Worm (Caenorhabditis elegans) whole organism, L4 larva: ENCODE results near the gene M7.7.

Source experiments
- F44E2.7 ChIP-seq: fragments of 200-800 bp; sonication (Bioruptor generic); IDR thresholded peaks from 2 replicates; pipeline ENCODE4 v2.1.2; 2022; ENCODE audit warnings: missing genetic modification characterization, missing compliant biosample characterization
- T20F7.1 ChIP-seq: fragments of 200-800 bp; sonication (Bioruptor generic); optimal IDR thresholded peaks from 2 replicates; lab custom pipeline; 2018; ENCODE audit warnings: mild to moderate bottlenecking, missing genetic modification characterization, missing compliant biosample characterization
- Y105C5A.15 ChIP-seq: fragments of 200-800 bp; sonication (Bioruptor generic); IDR thresholded peaks from 2 replicates; pipeline ENCODE4 v1.3.6; 2022; ENCODE audit warnings: missing genetic modification characterization, missing compliant biosample characterization
- Y5F2A.4 ChIP-seq: fragments of 200-800 bp; sonication (Bioruptor generic); optimal IDR thresholded peaks from 2 replicates; lab custom pipeline; 2018; ENCODE audit warnings: mild to moderate bottlenecking, missing genetic modification characterization, missing compliant biosample characterization
- Y75B8A.6 ChIP-seq: fragments of 200-800 bp; sonication (Bioruptor generic); IDR thresholded peaks from 2 replicates; pipeline ENCODE4 v1.3.6; 2022; ENCODE audit warnings: missing genetic modification reagents, missing genetic modification characterization, missing compliant biosample characterization
- aly-2 ChIP-seq: sonication (generic microtip); optimal IDR thresholded peaks from 2 replicates; lab custom pipeline; 2018; ENCODE audit warnings: missing biosample characterization, missing genetic modification characterization
- ama-1 ChIP-seq: fragments of 150-350 bp; optimal IDR thresholded peaks from 2 replicates; lab custom pipeline; 2014; ENCODE audit warnings: inconsistent platforms, mixed read lengths
- attf-4 ChIP-seq: sonication (generic microtip); optimal IDR thresholded peaks from 3 replicates; lab custom pipeline; 2017; ENCODE audit warnings: missing biosample characterization, missing genetic modification characterization
- ceh-20 ChIP-seq: fragments of 200-800 bp; sonication (Bioruptor generic); IDR thresholded peaks from 2 replicates; pipeline ENCODE4 v1.3.6; 2022; ENCODE audit warnings: missing genetic modification reagents, missing genetic modification characterization, missing compliant biosample characterization
- ceh-44 ChIP-seq: fragments of 200-800 bp; sonication (Bioruptor generic); IDR thresholded peaks from 2 replicates; pipeline ENCODE4 v1.3.6; 2022; ENCODE audit warnings: missing genetic modification reagents, missing genetic modification characterization, missing compliant biosample characterization
- ceh-62 ChIP-seq: sonication (generic microtip); optimal IDR thresholded peaks from 2 replicates; lab custom pipeline; 2017; ENCODE audit warnings: missing biosample characterization, missing genetic modification characterization
- ctbp-1 ChIP-seq: fragments of 200-800 bp; sonication (Bioruptor generic); IDR thresholded peaks from 2 replicates; pipeline ENCODE4 v1.3.6; 2022; ENCODE audit warnings: missing genetic modification reagents, missing genetic modification characterization, missing compliant biosample characterization
- daf-12 ChIP-seq: fragments of 150-350 bp; optimal IDR thresholded peaks from 2 replicates; lab custom pipeline; 2014; ENCODE audit warnings: missing biosample characterization, missing genetic modification reagents, missing genetic modification characterization
- daf-16 ChIP-seq, 3 experiments: sonication (generic microtip); optimal IDR thresholded peaks; 2 replicates each; lab custom pipeline; 2016 to 2017; ENCODE audit warnings: missing genetic modification characterization in 3 of 3, missing genetic modification reagents in 3 of 3, mild to moderate bottlenecking in 2 of 3, missing compliant biosample characterization in 2 of 3, missing biosample characterization in 1 of 3, moderate library complexity in 1 of 3
- daf-8 ChIP-seq: fragments of 200-800 bp; sonication (Bioruptor generic); IDR thresholded peaks from 2 replicates; pipeline ENCODE4 v1.3.6; 2022; ENCODE audit warnings: missing genetic modification characterization, missing compliant biosample characterization
- dmd-9 ChIP-seq: fragments of 200-800 bp; sonication (Bioruptor generic); IDR thresholded peaks from 2 replicates; pipeline ENCODE4 v1.3.6; 2022; ENCODE audit warnings: missing genetic modification reagents, missing genetic modification characterization, missing compliant biosample characterization
- dpl-1 ChIP-seq: fragments of 150-350 bp; optimal IDR thresholded peaks from 2 replicates; lab custom pipeline; 2014; ENCODE audit warnings: missing biosample characterization, missing genetic modification reagents, missing genetic modification characterization
- duxl-1 ChIP-seq: sonication (generic microtip); optimal IDR thresholded peaks from 2 replicates; lab custom pipeline; 2016; ENCODE audit warnings: mild to moderate bottlenecking, missing genetic modification characterization, moderate library complexity, missing compliant biosample characterization; ENCODE audit not compliant: poor library complexity
- dve-1 ChIP-seq: sonication (generic microtip); optimal IDR thresholded peaks from 2 replicates; lab custom pipeline; 2017; ENCODE audit warnings: antibody characterized with exemption, mild to moderate bottlenecking, missing genetic modification characterization, missing compliant biosample characterization; ENCODE audit not compliant: insufficient read depth
- egl-43 ChIP-seq: fragments of 200-800 bp; sonication (Bioruptor generic); IDR thresholded peaks from 2 replicates; pipeline ENCODE4 v1.3.6; 2022; ENCODE audit warnings: missing genetic modification reagents, missing genetic modification characterization, missing compliant biosample characterization
- fos-1 ChIP-seq: fragments of 150-350 bp; optimal IDR thresholded peaks from 2 replicates; lab custom pipeline; 2014; ENCODE audit warnings: missing biosample characterization, missing genetic modification characterization
- gei-8 ChIP-seq: fragments of 200-800 bp; sonication (Bioruptor generic); optimal IDR thresholded peaks from 2 replicates; lab custom pipeline; 2018; ENCODE audit warnings: mild to moderate bottlenecking, missing genetic modification characterization, missing compliant biosample characterization
- hif-1 ChIP-seq, 2 experiments: sonication (generic microtip); optimal IDR thresholded peaks; 2 replicates each; lab custom pipeline; 2016 to 2017; ENCODE audit warnings: missing compliant biosample characterization in 2 of 2, missing genetic modification characterization in 2 of 2, missing genetic modification reagents in 2 of 2, missing genotype in 2 of 2, mild to moderate bottlenecking in 1 of 2
- hlh-11 ChIP-seq: fragments of 200-800 bp; sonication (Bioruptor generic); optimal IDR thresholded peaks from 2 replicates; lab custom pipeline; 2018; ENCODE audit warnings: mild to moderate bottlenecking, missing genetic modification characterization, missing compliant biosample characterization
- hlh-30 ChIP-seq: sonication (generic microtip); optimal IDR thresholded peaks from 2 replicates; lab custom pipeline; 2017; ENCODE audit warnings: antibody characterized with exemption, mild to moderate bottlenecking, missing genetic modification characterization, missing compliant biosample characterization; ENCODE audit not compliant: insufficient read depth
- hmg-1.1 ChIP-seq: fragments of 200-800 bp; sonication (Bioruptor generic); IDR thresholded peaks from 2 replicates; pipeline ENCODE4 v1.3.6; 2022; ENCODE audit warnings: missing genetic modification reagents, missing genetic modification characterization, missing compliant biosample characterization
- lin-1 ChIP-seq: fragments of 200-800 bp; sonication (Bioruptor generic); IDR thresholded peaks from 2 replicates; pipeline ENCODE4 v1.3.6; 2022; ENCODE audit warnings: missing genetic modification reagents, missing genetic modification characterization, missing compliant biosample characterization
- lin-13 ChIP-seq: fragments of 150-350 bp; optimal IDR thresholded peaks from 2 replicates; lab custom pipeline; 2014; ENCODE audit warnings: missing biosample characterization, missing genetic modification reagents, missing genetic modification characterization
- lin-38 ChIP-seq: fragments of 200-800 bp; sonication (Bioruptor generic); IDR thresholded peaks from 2 replicates; pipeline ENCODE4 v1.3.6; 2022; ENCODE audit warnings: missing genetic modification reagents, missing genetic modification characterization, missing compliant biosample characterization
- lir-3 ChIP-seq: sonication (generic microtip); optimal IDR thresholded peaks from 2 replicates; lab custom pipeline; 2016; ENCODE audit warnings: mild to moderate bottlenecking, missing genetic modification characterization, missing compliant biosample characterization
- lsy-2 ChIP-seq, 2 experiments: fragments of 150-350 bp in 1 of 2; sonication (generic microtip) in 1 of 2; optimal IDR thresholded peaks; 2 replicates each; lab custom pipeline; 2014 to 2017; ENCODE audit warnings: missing biosample characterization in 2 of 2, missing genetic modification characterization in 2 of 2
- mep-1 ChIP-seq: fragments of 150-350 bp; sonication (generic microtip); optimal IDR thresholded peaks from 3 replicates; lab custom pipeline; 2014; ENCODE audit warnings: missing biosample characterization, missing genetic modification characterization
- mxl-2 ChIP-seq: fragments of 200-800 bp; sonication (Bioruptor generic); conservative IDR thresholded peaks from 2 replicates; pipeline ENCODE4 v1.3.6; 2022; ENCODE audit warnings: missing genetic modification reagents, missing genetic modification characterization, missing compliant biosample characterization
- mxl-3 ChIP-seq: fragments of 200-800 bp; sonication (Bioruptor generic); optimal IDR thresholded peaks from 2 replicates; lab custom pipeline; 2018; ENCODE audit warnings: mild to moderate bottlenecking, missing genetic modification characterization, missing compliant biosample characterization
- nhr-11 ChIP-seq: fragments of 150-350 bp; optimal IDR thresholded peaks from 2 replicates; lab custom pipeline; 2014; ENCODE audit warnings: missing biosample characterization, missing genetic modification characterization
- nhr-28 ChIP-seq: fragments of 150-350 bp; optimal IDR thresholded peaks from 2 replicates; lab custom pipeline; 2014; ENCODE audit warnings: missing biosample characterization, missing genetic modification characterization
- nhr-48 ChIP-seq: sonication (generic microtip); optimal IDR thresholded peaks from 2 replicates; lab custom pipeline; 2016; ENCODE audit warnings: mild to moderate bottlenecking, missing genetic modification characterization, missing compliant biosample characterization
- nhr-6 ChIP-seq: fragments of 150-350 bp; optimal IDR thresholded peaks from 2 replicates; lab custom pipeline; 2014; ENCODE audit warnings: missing biosample characterization, missing genetic modification characterization
- nhr-77 ChIP-seq: fragments of 150-350 bp; optimal IDR thresholded peaks from 2 replicates; lab custom pipeline; 2014; ENCODE audit warnings: missing biosample characterization, missing genetic modification characterization
- pqm-1 ChIP-seq: sonication (generic microtip); optimal IDR thresholded peaks from 2 replicates; lab custom pipeline; 2017; ENCODE audit warnings: missing biosample characterization, missing genetic modification characterization
- rbr-2 ChIP-seq: sonication (generic microtip); optimal IDR thresholded peaks from 2 replicates; lab custom pipeline; 2016; ENCODE audit warnings: missing genotype, missing genetic modification characterization, missing compliant biosample characterization
- spr-1 ChIP-seq: sonication (generic microtip); optimal IDR thresholded peaks from 2 replicates; lab custom pipeline; 2016; ENCODE audit warnings: mild to moderate bottlenecking, missing genetic modification characterization, missing compliant biosample characterization
- tra-1 ChIP-seq: fragments of 200-800 bp; sonication (Bioruptor generic); IDR thresholded peaks from 2 replicates; pipeline ENCODE4 v1.3.6; 2022; ENCODE audit warnings: missing genetic modification reagents, missing genetic modification characterization, missing compliant biosample characterization
- unc-62 ChIP-seq, 3 experiments: fragments of 150-350 bp in 1 of 3; sonication (generic microtip); optimal IDR thresholded peaks in 2 of 3; peaks in 1 of 3; 1 replicate in 1 of 3; 2 replicates in 2 of 3; lab custom pipeline; 2014 to 2017; ENCODE audit warnings: missing biosample characterization in 3 of 3, missing genetic modification characterization in 3 of 3, missing genetic modification reagents in 3 of 3, missing genotype in 1 of 3
- zag-1 ChIP-seq: fragments of 150-350 bp; optimal IDR thresholded peaks from 2 replicates; lab custom pipeline; 2014; ENCODE audit warnings: missing biosample characterization, missing genetic modification characterization
- zfp-3 ChIP-seq: fragments of 200-800 bp; sonication (Bioruptor generic); conservative IDR thresholded peaks from 2 replicates; pipeline ENCODE4 v1.3.6; 2022; ENCODE audit warnings: missing genetic modification reagents, missing genetic modification characterization, missing compliant biosample characterization
- zip-11 ChIP-seq: fragments of 200-800 bp; sonication (Bioruptor generic); IDR thresholded peaks from 2 replicates; pipeline ENCODE4 v1.3.6; 2022; ENCODE audit warnings: missing genetic modification characterization, missing compliant biosample characterization

M7.7 gene

ce11 chrIV:11109771-11110170, 20.1 kb downstream of the M7.7 start, which contains the start of gene pigk-1 (continued):
- TF ChIP-seq Y105C5A.15 (GFP tag; lab: Robert Waterston, UW) (no peak), ceh-62 (tag; lab: Kevin White, UChicago) (no peak), egl-43 (GFP tag; lab: Robert Waterston, UW) (0 out of 2 replicates have a peak, but pooled peaks have one; percentile 18), hif-1 (tag; optimal IDR thresholded peaks at IDR 0.05; lab: Kevin White, UChicago) (no peak), nhr-48 (tag; lab: Kevin White, UChicago) (no peak), daf-16 (GFP tag; optimal IDR thresholded peaks at IDR 0.05; lab: Kevin White, UChicago) (no peak), daf-16 (tag; optimal IDR thresholded peaks at IDR 0.05; lab: Kevin White, UChicago) (no peak), gei-8 (GFP tag; lab: Kevin White, UChicago) (no peak), lsy-2 (tag; optimal IDR thresholded peaks at IDR 0.05; lab: Kevin White, UChicago) (no peak), zfp-3 (no peak), lin-38 (GFP tag; lab: Robert Waterston, UW) (peak; percentile 52), nhr-6 (tag; lab: Kevin White, UChicago) (no peak), duxl-1 (tag; lab: Kevin White, UChicago) (no peak)

- peak; percentile 82 for TF ChIP-seq dpl-1
- no peak for TF ChIP-seq aly-2 (tag; lab: Kevin White, UChicago)
- TF ChIP-seq dmd-9 (GFP tag; lab: Robert Waterston, UW) = no peak
- TF ChIP-seq spr-1 (tag; lab: Kevin White, UChicago) = no peak
- TF ChIP-seq ceh-62 (tag; lab: Kevin White, UChicago) = no peak
- peak in 1 of 2 experiments; percentile 25 for TF ChIP-seq hif-1 (tag; optimal IDR thresholded peaks at IDR 0.05; lab: Kevin White, UChicago)
- no peak for TF ChIP-seq Y5F2A.4
- TF ChIP-seq unc-62 (GFP tag; optimal IDR thresholded peaks at IDR 0.05 in 1 of 2; lab: Kevin White, UChicago) = peak in 1 of 2 experiments; percentile 87
- no peak for TF ChIP-seq unc-62 (tag; optimal IDR thresholded peaks at IDR 0.05; lab: Kevin White, UChicago)
- no peak for TF ChIP-seq nhr-48 (tag; lab: Kevin White, UChicago)
- TF ChIP-seq mxl-2 (GFP tag; lab: Robert Waterston, UW) = no peak
- no peak for TF ChIP-seq zag-1 (tag; lab: Kevin White, UChicago)
- TF ChIP-seq pqm-1 (tag; lab: Kevin White, UChicago) = no peak
- TF ChIP-seq hmg-1.1 = 0 out of 2 replicates have a peak, but pooled peaks have one; percentile 55
- no peak for TF ChIP-seq ama-1 (lab: Kevin White, UChicago)
- no peak for TF ChIP-seq nhr-77 (tag; lab: Kevin White, UChicago)
- no peak for TF ChIP-seq mxl-3
- TF ChIP-seq lir-3 = no peak
- no peak for TF ChIP-seq ceh-20 (GFP tag; lab: Robert Waterston, UW)
- TF ChIP-seq attf-4 = no peak
- TF ChIP-seq mep-1 (tag; lab: Kevin White, UChicago) = peak; percentile 47
- no peak for TF ChIP-seq F44E2.7
- no peak for TF ChIP-seq gei-8 (GFP tag; lab: Kevin White, UChicago)
- no peak for TF ChIP-seq rbr-2 (tag; lab: Kevin White, UChicago)
- peak in 1 of 2 experiments; percentile 85 for TF ChIP-seq lsy-2 (tag; optimal IDR thresholded peaks at IDR 0.05; lab: Kevin White, UChicago)
- TF ChIP-seq tra-1 (GFP tag; lab: Robert Waterston, UW) = no peak
- no peak for TF ChIP-seq ctbp-1 (GFP tag; lab: Robert Waterston, UW)
- TF ChIP-seq ceh-44 (GFP tag; lab: Robert Waterston, UW) = no peak
- no peak for TF ChIP-seq lin-13 (GFP tag; lab: Kevin White, UChicago)
- TF ChIP-seq dve-1 (tag; lab: Kevin White, UChicago) = peak; percentile 46
- no peak for TF ChIP-seq zip-11 (GFP tag; lab: Robert Waterston, UW)
- TF ChIP-seq nhr-28 (tag; lab: Kevin White, UChicago) = peak; percentile 17
- peak; percentile 22 for TF ChIP-seq nhr-11 (tag; lab: Kevin White, UChicago)
- peak; percentile 43 for TF ChIP-seq hlh-30
- TF ChIP-seq hlh-11 (tag; lab: Kevin White, UChicago) = peak; percentile 32
- no peak for TF ChIP-seq Y75B8A.6 (GFP tag; lab: Robert Waterston, UW)
- TF ChIP-seq lin-1 = no peak
- TF ChIP-seq daf-8 = no peak
- TF ChIP-seq T20F7.1 (GFP tag; lab: Kevin White, UChicago) = no peak
- no peak for TF ChIP-seq daf-12 (tag; lab: Kevin White, UChicago)
- no peak for TF ChIP-seq fos-1 (tag; lab: Kevin White, UChicago)
Measured at ce11 chrIV:11110995-11111619, 21.5 kb downstream of the M7.7 start, which contains the start of gene rps-5. Gene rps-5 (minus strand): TSS chrIV:11111045.
